Worm (Caenorhabditis elegans): ENCODE results near the gene odd-1.

Gene odd-1

ce11 chrIII:7158709-7159108 lies 50.6 kb downstream of the odd-1 start, which contains the start of gene nuo-4:
Gene nuo-4, minus strand, starts transcription at chrIII:7158809.
- no peak for TF ChIP-seq ztf-4 (tag; optimal IDR thresholded peaks at IDR 0.05)

DNA sequence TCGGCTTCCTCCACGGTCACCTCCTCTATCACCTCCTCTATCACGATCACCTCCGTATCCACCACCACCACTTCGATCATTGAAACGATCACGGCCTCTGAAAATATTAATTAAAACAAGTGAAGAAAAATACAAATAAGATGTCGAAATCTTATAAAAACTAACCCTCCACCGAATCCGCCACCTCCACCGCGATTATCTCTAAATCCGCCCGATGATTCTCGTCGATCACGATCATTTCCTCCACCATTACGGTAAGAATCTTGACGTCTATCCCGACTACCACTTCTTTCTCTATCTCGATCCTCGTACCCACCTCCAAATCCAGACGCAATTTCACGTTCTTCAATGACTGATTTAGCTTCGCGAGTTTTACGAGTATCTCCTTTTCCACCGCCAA lies 51.1 kb downstream of the odd-1 start:
- TF ChIP-seq mdl-1 (tag; optimal IDR thresholded peaks at IDR 0.05) (no peak), R02D3.7 (tag; optimal IDR thresholded peaks at IDR 0.05) (no peak), ZK546.5 (tag; optimal IDR thresholded peaks at IDR 0.05) (no peak), unc-39 (tag; optimal IDR thresholded peaks at IDR 0.05) (no peak), fkh-10 (GFP tag; optimal IDR thresholded peaks at IDR 0.05) (no peak), nfya-1 (tag; optimal IDR thresholded peaks at IDR 0.05; ENCODE audit: insufficient read depth) (no peak), unc-62 (GFP tag; optimal IDR thresholded peaks at IDR 0.05) (no peak), elt-3 (tag; optimal IDR thresholded peaks at IDR 0.05) (no peak), nhr-67 (tag; optimal IDR thresholded peaks at IDR 0.05) (no peak), tbx-2 (tag; optimal IDR thresholded peaks at IDR 0.05) (no peak)

All from whole organism, L3 larva.